Worm (Caenorhabditis elegans) whole organism, L3 larva: ENCODE data around the gene egl-27.

Experiments used
- aly-2 ChIP-seq: fragments of 150-350 bp; optimal IDR thresholded peaks from 2 replicates; lab custom pipeline; 2014; ENCODE audit warnings: missing biosample characterization, missing genetic modification characterization
- ceh-82 ChIP-seq: fragments of 150-350 bp; optimal IDR thresholded peaks from 2 replicates; lab custom pipeline; 2014; ENCODE audit warnings: missing biosample characterization, missing genetic modification characterization
- ceh-9 ChIP-seq: sonication (generic microtip); optimal IDR thresholded peaks from 2 replicates; lab custom pipeline; 2018; ENCODE audit warnings: missing biosample characterization, missing genetic modification characterization
- daf-12 ChIP-seq: fragments of 150-350 bp; optimal IDR thresholded peaks from 2 replicates; lab custom pipeline; 2014; ENCODE audit warnings: missing biosample characterization, missing genetic modification reagents, missing genetic modification characterization
- egl-27 ChIP-seq: sonication (generic microtip); optimal IDR thresholded peaks from 4 replicates; lab custom pipeline; 2017; ENCODE audit warnings: missing biosample characterization, missing genetic modification reagents, missing genetic modification characterization
- elt-1 ChIP-seq: fragments of 150-350 bp; optimal IDR thresholded peaks from 2 replicates; lab custom pipeline; 2014; ENCODE audit warnings: missing biosample characterization, missing genetic modification characterization
- elt-2 ChIP-seq: sonication (generic microtip); optimal IDR thresholded peaks from 2 replicates; lab custom pipeline; 2016; ENCODE audit warnings: missing genetic modification reagents, mild to moderate bottlenecking, missing genetic modification characterization, missing compliant biosample characterization
- eor-1 ChIP-seq, 2 experiments: fragments of 150-350 bp; optimal IDR thresholded peaks; 2 replicates each; lab custom pipeline; 2014 to 2018; ENCODE audit warnings: missing biosample characterization in 2 of 2, missing genetic modification characterization in 2 of 2
- fkh-10 ChIP-seq: sonication (generic microtip); optimal IDR thresholded peaks from 2 replicates; lab custom pipeline; 2017; ENCODE audit warnings: missing biosample characterization, missing genetic modification reagents, missing genetic modification characterization
- fkh-2 ChIP-seq: fragments of 150-350 bp; optimal IDR thresholded peaks from 2 replicates; lab custom pipeline; 2014; ENCODE audit warnings: missing biosample characterization, missing genetic modification reagents, missing genetic modification characterization
- fos-1 ChIP-seq: fragments of 150-350 bp; optimal IDR thresholded peaks from 2 replicates; lab custom pipeline; 2014; ENCODE audit warnings: missing biosample characterization, missing genetic modification characterization
- hmg-11 ChIP-seq: sonication (generic microtip); optimal IDR thresholded peaks from 2 replicates; lab custom pipeline; 2016; ENCODE audit warnings: missing genetic modification characterization, missing compliant biosample characterization
- jun-1 ChIP-seq: fragments of 150-350 bp; optimal IDR thresholded peaks from 2 replicates; lab custom pipeline; 2014; ENCODE audit warnings: missing biosample characterization, missing genetic modification reagents, missing genetic modification characterization
- lin-15B ChIP-seq: fragments of 150-350 bp; optimal IDR thresholded peaks from 2 replicates; lab custom pipeline; 2014; ENCODE audit warnings: missing biosample characterization, missing genetic modification characterization
- lin-39 ChIP-seq: fragments of 150-350 bp; optimal IDR thresholded peaks from 2 replicates; lab custom pipeline; 2018; ENCODE audit warnings: missing biosample characterization, missing genetic modification reagents, missing genetic modification characterization
- mdl-1 ChIP-seq: fragments of 150-350 bp; optimal IDR thresholded peaks from 2 replicates; lab custom pipeline; 2014; ENCODE audit warnings: missing biosample characterization, missing genetic modification characterization
- mml-1 ChIP-seq: fragments of 150-350 bp; sonication (generic microtip); optimal IDR thresholded peaks from 3 replicates; lab custom pipeline; 2014; ENCODE audit warnings: missing biosample characterization, missing genetic modification characterization
- nhr-23 ChIP-seq: fragments of 150-350 bp; optimal IDR thresholded peaks from 2 replicates; lab custom pipeline; 2014; ENCODE audit warnings: missing biosample characterization, missing genetic modification reagents, missing genetic modification characterization
- nhr-67 ChIP-seq: fragments of 150-350 bp; optimal IDR thresholded peaks from 2 replicates; lab custom pipeline; 2014; ENCODE audit warnings: missing biosample characterization, missing genetic modification characterization
- nhr-76 ChIP-seq: fragments of 150-350 bp; sonication (generic microtip); optimal IDR thresholded peaks from 5 replicates; lab custom pipeline; 2014; ENCODE audit warnings: missing biosample characterization, missing genetic modification characterization
- pqm-1 ChIP-seq: fragments of 150-350 bp; optimal IDR thresholded peaks from 2 replicates; lab custom pipeline; 2017; ENCODE audit warnings: missing biosample characterization, missing genetic modification characterization, inconsistent platforms
- sea-2 ChIP-seq: fragments of 150-350 bp; sonication (generic microtip); optimal IDR thresholded peaks from 4 replicates; lab custom pipeline; 2014; ENCODE audit warnings: missing biosample characterization, missing genetic modification reagents, missing genetic modification characterization
- snpc-4 ChIP-seq: fragments of 150-350 bp; optimal IDR thresholded peaks from 2 replicates; lab custom pipeline; 2014; ENCODE audit warnings: missing biosample characterization, missing genetic modification characterization
- unc-39 ChIP-seq: sonication (generic microtip); optimal IDR thresholded peaks from 4 replicates; lab custom pipeline; 2017; ENCODE audit warnings: missing biosample characterization, missing genetic modification characterization
- zag-1 ChIP-seq: fragments of 150-350 bp; optimal IDR thresholded peaks from 2 replicates; lab custom pipeline; 2014; ENCODE audit warnings: missing biosample characterization, missing genetic modification characterization

Gene egl-27

DNA sequence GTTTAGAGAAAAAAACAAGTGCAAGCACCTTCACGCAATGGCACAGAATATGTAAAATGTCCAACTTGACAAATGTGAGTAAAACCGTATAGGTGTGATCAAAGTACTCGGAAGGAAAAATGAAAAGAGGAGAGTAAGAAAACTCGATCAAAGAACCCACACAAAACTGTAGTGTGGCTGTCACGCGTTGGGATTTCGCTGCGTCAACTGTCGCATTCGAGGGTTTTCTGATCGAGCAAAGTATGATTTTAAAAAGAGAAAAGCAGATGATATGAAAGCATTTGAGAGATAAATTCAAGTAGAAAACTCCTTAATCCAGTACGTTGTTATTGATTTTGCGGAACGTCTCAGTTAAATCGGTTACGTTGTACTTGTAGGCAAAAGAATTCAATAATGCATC is 57.0 kb downstream of the egl-27 start (continued):
- no peak for TF ChIP-seq mml-1 (tag; lab: Kevin White, UChicago)
- no peak for TF ChIP-seq fos-1 (tag; lab: Kevin White, UChicago)
- TF ChIP-seq aly-2 (tag; lab: Kevin White, UChicago): no peak
- TF ChIP-seq zag-1 (tag; lab: Kevin White, UChicago): no peak
- TF ChIP-seq jun-1 (tag; lab: Kevin White, UChicago): peak; percentile 86
- no peak for TF ChIP-seq ceh-82
- no peak for TF ChIP-seq sea-2 (GFP tag; lab: Kevin White, UChicago)
- peak; percentile 77 for TF ChIP-seq pqm-1
- no peak for TF ChIP-seq eor-1 (tag; optimal IDR thresholded peaks at IDR 0.05; lab: Kevin White, UChicago)
- no peak for TF ChIP-seq unc-39 (tag; lab: Kevin White, UChicago)
- no peak for TF ChIP-seq daf-12 (tag; lab: Kevin White, UChicago)
- TF ChIP-seq egl-27: no peak
- no peak for TF ChIP-seq fkh-2 (tag; lab: Kevin White, UChicago)
- TF ChIP-seq nhr-67 (tag; lab: Kevin White, UChicago): no peak
- no peak for TF ChIP-seq hmg-11 (tag; lab: Kevin White, UChicago)
- TF ChIP-seq mdl-1: no peak
- no peak for TF ChIP-seq elt-1 (tag; lab: Kevin White, UChicago)
- TF ChIP-seq nhr-76: no peak
- no peak for TF ChIP-seq ceh-9
- TF ChIP-seq fkh-10 (GFP tag; lab: Kevin White, UChicago): no peak

- TF ChIP-seq lin-39: no peak
- TF ChIP-seq, all 47 proteins: peak for 0
Observed at ce11 chrII:6893589-6894245, 58.9 kb downstream of the egl-27 start, which contains the start of gene adal-1. Gene adal-1, minus strand, starts transcription at chrII:6893639.

DNA sequence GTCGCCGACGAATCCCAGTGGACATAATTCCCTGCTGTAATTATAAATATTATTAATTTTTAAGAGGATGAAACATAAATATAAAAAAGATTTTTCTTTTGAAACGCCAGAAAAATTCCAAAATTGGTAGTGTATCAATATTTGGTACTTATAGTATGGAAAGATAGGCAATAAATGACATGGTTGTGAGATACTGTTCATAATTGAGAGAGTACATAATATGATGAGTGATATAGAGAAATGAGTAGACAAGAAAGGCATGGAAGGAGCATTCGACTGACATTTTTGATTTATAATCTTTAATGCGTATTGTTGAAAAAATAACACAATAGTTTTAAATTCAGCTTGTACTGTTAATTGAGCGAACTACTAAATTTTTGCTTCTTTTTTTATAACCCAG is 62.7 kb downstream of the egl-27 start, which contains the start of gene C44B7.11:
C44B7.11 (minus strand) TSS at position 34 of the 400 bp plus-strand sequence.
- no peak for TF ChIP-seq snpc-4
- no peak for TF ChIP-seq nhr-23
- no peak for TF ChIP-seq lin-15B (tag; lab: Kevin White, UChicago)
- TF ChIP-seq elt-2 (tag; lab: Kevin White, UChicago): peak; percentile 34
- peak; percentile 29 for TF ChIP-seq pqm-1
- TF ChIP-seq, all 47 proteins: peak for 2
